Fruit fly (Drosophila melanogaster) whole organism: Measurements from ENCODE around the gene CG11902.

ENCODE experiments used
- Dll ChIP-seq: fragments of >200 bp; optimal IDR thresholded peaks from 2 replicates; lab custom pipeline; 2017
- usp ChIP-seq: fragments of >200 bp; optimal IDR thresholded peaks from 2 replicates; lab custom pipeline; 2017; ENCODE audit warnings: missing biosample characterization, missing genetic modification characterization, mixed read lengths

DNA sequence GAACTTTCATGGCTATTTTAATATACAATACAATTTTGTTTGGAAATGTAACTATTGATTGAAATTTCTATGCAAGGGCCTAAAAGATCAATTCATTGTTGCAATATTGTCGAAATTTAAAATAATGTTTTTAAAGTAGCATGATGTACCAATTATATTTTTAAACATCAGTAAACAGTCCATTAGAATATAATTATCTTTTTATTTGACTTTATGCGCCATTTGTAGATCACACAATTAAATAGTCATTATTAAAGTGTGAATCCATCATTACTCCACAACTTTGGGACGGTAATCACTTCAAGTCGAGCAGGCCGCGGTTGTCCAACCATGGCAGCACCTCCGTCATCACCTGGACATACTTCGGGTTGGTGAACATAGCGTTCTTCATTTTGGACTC, 24.2 kb upstream of the CG11902 start, which contains the start of gene CG31099:
- no peak for TF ChIP-seq Dll
- no peak for TF ChIP-seq usp
